Fruit fly (Drosophila melanogaster): Measurements from ENCODE around the gene per.

The per gene

dm6 chrX:2657220-2657619 lies 28.2 kb upstream of the per start:
- TF ChIP-seq Eip78C (GFP tag) (peak; percentile 17), achi (GFP tag; optimal IDR thresholded peaks at IDR 0.05) (no peak), svp (GFP tag) (peak; percentile 49), ss (GFP tag; optimal IDR thresholded peaks at IDR 0.05) (peak in 1 of 2 experiments; percentile 18), CG6854 (GFP tag; optimal IDR thresholded peaks at IDR 0.05) (no peak)

DNA sequence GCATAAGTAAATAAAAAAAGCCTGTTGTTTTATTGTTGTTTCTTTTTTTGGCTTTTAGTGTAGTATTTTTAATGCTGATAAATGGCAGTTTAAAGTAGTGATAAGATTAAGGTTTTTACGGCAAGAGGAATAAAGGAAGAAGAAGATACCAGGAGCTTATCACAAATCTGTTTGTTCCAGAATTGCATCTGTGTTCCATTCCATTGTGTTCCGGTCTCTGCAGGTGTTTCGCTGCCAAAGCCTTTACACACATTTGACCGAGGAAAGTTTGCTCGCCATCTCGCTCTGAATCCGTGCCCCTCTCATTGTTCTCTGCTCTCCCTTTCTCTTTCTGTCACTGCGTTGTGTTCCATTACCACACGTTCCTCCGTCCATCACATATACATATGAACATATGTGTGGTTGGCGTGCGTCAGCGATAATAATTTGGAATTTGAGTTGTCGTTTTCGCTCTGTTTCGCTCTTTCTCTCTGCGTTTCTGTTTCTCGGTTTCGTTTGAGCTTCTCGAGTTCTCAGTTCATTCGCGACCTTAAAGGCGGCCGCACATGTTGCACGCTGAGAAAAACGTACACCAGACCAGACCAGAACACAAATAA lies 27.0 kb upstream of the per start:
- TF ChIP-seq OdsH (GFP tag; optimal IDR thresholded peaks at IDR 0.05) (no peak), CG31627 (GFP tag; optimal IDR thresholded peaks at IDR 0.05) (no peak), CG10631 (GFP tag; optimal IDR thresholded peaks at IDR 0.05) (no peak), topi (GFP tag; optimal IDR thresholded peaks at IDR 0.05) (peak; percentile 11), CG6792 (GFP tag; optimal IDR thresholded peaks at IDR 0.05) (no peak), CG8119 (GFP tag; IDR thresholded peaks at IDR 0.05) (0 out of 3 replicates have a peak, but pooled peaks have one; percentile 34), cyc (GFP tag; optimal IDR thresholded peaks at IDR 0.05) (no peak), fkh (GFP tag; optimal IDR thresholded peaks at IDR 0.05) (peak; percentile 39), CG8632 (GFP tag; optimal IDR thresholded peaks at IDR 0.05) (no peak), dac (GFP tag; optimal IDR thresholded peaks at IDR 0.05) (no peak), Sox14 (GFP tag; optimal IDR thresholded peaks at IDR 0.05) (peak; percentile 78), Ets96B (tag; optimal IDR thresholded peaks at IDR 0.05) (no peak), CG7368 (GFP tag; optimal IDR thresholded peaks at IDR 0.05) (no peak), fd59A (GFP tag; optimal IDR thresholded peaks at IDR 0.05) (no peak), CG10669 (GFP tag; optimal IDR thresholded peaks at IDR 0.05) (no peak), Sox15 (GFP tag; optimal IDR thresholded peaks at IDR 0.05) (no peak), CG6808 (GFP tag; optimal IDR thresholded peaks at IDR 0.05) (peak; percentile 49), CG4318 (GFP tag; optimal IDR thresholded peaks at IDR 0.05) (no peak), Smox (GFP tag; optimal IDR thresholded peaks at IDR 0.05) (no peak), Eip93F (GFP tag; optimal IDR thresholded peaks at IDR 0.05) (no peak), CG11902 (GFP tag; optimal IDR thresholded peaks at IDR 0.05) (no peak), CG8319 (GFP tag; optimal IDR thresholded peaks at IDR 0.05) (no peak), vri (GFP tag; optimal IDR thresholded peaks at IDR 0.05) (peak; percentile 84), CG32006 (GFP tag; optimal IDR thresholded peaks at IDR 0.05) (no peak), Hr38 (GFP tag; optimal IDR thresholded peaks at IDR 0.05) (no peak), dsx (GFP tag; optimal IDR thresholded peaks at IDR 0.05; ENCODE audit: poor library complexity, severe bottlenecking) (peak; percentile 40), CG6276 (GFP tag; optimal IDR thresholded peaks at IDR 0.05) (peak; percentile 62), Hr4 (GFP tag; optimal IDR thresholded peaks at IDR 0.05) (no peak), Met (GFP tag; optimal IDR thresholded peaks at IDR 0.05) (peak; percentile 43), CG6854 (GFP tag; optimal IDR thresholded peaks at IDR 0.05) (peak; percentile 39), Gug (GFP tag; IDR thresholded peaks at IDR 0.05) (no peak), spab (GFP tag; optimal IDR thresholded peaks at IDR 0.05) (no peak), Sox102F (GFP tag; optimal IDR thresholded peaks at IDR 0.05) (peak; percentile 71), Eip75B (GFP tag; optimal IDR thresholded peaks at IDR 0.05) (peak; percentile 5), achi (GFP tag; optimal IDR thresholded peaks at IDR 0.05) (no peak), Lpt (GFP tag; optimal IDR thresholded peaks at IDR 0.05) (no peak), CG1621 (tag; optimal IDR thresholded peaks at IDR 0.05) (peak; percentile 16), salr (GFP tag; optimal IDR thresholded peaks at IDR 0.05) (no peak), CG11762 (GFP tag; optimal IDR thresholded peaks at IDR 0.05; ENCODE audit: insufficient read depth) (no peak), eg (GFP tag; IDR thresholded peaks at IDR 0.05) (peak; percentile 43; the same call in 1 of the 3 replicates), ss (GFP tag; optimal IDR thresholded peaks at IDR 0.05) (peak; percentile 42 to 72), CG16779 (tag; optimal IDR thresholded peaks at IDR 0.05) (peak; percentile 17), Blimp-1 (GFP tag; optimal IDR thresholded peaks at IDR 0.05) (peak; percentile 58), Eip78C (GFP tag) (peak; percentile 68), CG34406 (GFP tag; optimal IDR thresholded peaks at IDR 0.05) (no peak), Ets21C (GFP tag; optimal IDR thresholded peaks at IDR 0.05) (no peak), CG3032 (tag; optimal IDR thresholded peaks at IDR 0.05) (peak; percentile 2), Hr39 (GFP tag; optimal IDR thresholded peaks at IDR 0.05) (no peak)
